Worm (Caenorhabditis elegans) whole organism, L4 larva: ENCODE measurements around the gene npr-29.

ENCODE experiments used
- Y105C5A.15 ChIP-seq: fragments of 200-800 bp; sonication (Bioruptor generic); IDR thresholded peaks from 2 replicates; pipeline ENCODE4 v1.3.6; 2022; ENCODE audit warnings: missing genetic modification characterization, missing compliant biosample characterization
- Y5F2A.4 ChIP-seq: fragments of 200-800 bp; sonication (Bioruptor generic); optimal IDR thresholded peaks from 2 replicates; lab custom pipeline; 2018; ENCODE audit warnings: mild to moderate bottlenecking, missing genetic modification characterization, missing compliant biosample characterization
- Y75B8A.6 ChIP-seq: fragments of 200-800 bp; sonication (Bioruptor generic); IDR thresholded peaks from 2 replicates; pipeline ENCODE4 v1.3.6; 2022; ENCODE audit warnings: missing genetic modification reagents, missing genetic modification characterization, missing compliant biosample characterization
- aha-1 ChIP-seq: fragments of 150-350 bp; peaks from one replicate; lab custom pipeline; 2014; ENCODE audit warnings: missing biosample characterization, missing genetic modification characterization
- ama-1 ChIP-seq: fragments of 150-350 bp; optimal IDR thresholded peaks from 2 replicates; lab custom pipeline; 2014; ENCODE audit warnings: inconsistent platforms, mixed read lengths
- ctbp-1 ChIP-seq: fragments of 200-800 bp; sonication (Bioruptor generic); IDR thresholded peaks from 2 replicates; pipeline ENCODE4 v1.3.6; 2022; ENCODE audit warnings: missing genetic modification reagents, missing genetic modification characterization, missing compliant biosample characterization
- dpl-1 ChIP-seq: fragments of 150-350 bp; optimal IDR thresholded peaks from 2 replicates; lab custom pipeline; 2014; ENCODE audit warnings: missing biosample characterization, missing genetic modification reagents, missing genetic modification characterization
- hlh-30 ChIP-seq: sonication (generic microtip); optimal IDR thresholded peaks from 2 replicates; lab custom pipeline; 2017; ENCODE audit warnings: antibody characterized with exemption, mild to moderate bottlenecking, missing genetic modification characterization, missing compliant biosample characterization; ENCODE audit not compliant: insufficient read depth
- hmg-1.1 ChIP-seq: fragments of 200-800 bp; sonication (Bioruptor generic); IDR thresholded peaks from 2 replicates; pipeline ENCODE4 v1.3.6; 2022; ENCODE audit warnings: missing genetic modification reagents, missing genetic modification characterization, missing compliant biosample characterization
- nhr-28 ChIP-seq: fragments of 150-350 bp; optimal IDR thresholded peaks from 2 replicates; lab custom pipeline; 2014; ENCODE audit warnings: missing biosample characterization, missing genetic modification characterization
- sdz-12 ChIP-seq: fragments of 200-800 bp; sonication (Bioruptor generic); optimal IDR thresholded peaks from 2 replicates; lab custom pipeline; 2018; ENCODE audit warnings: mild to moderate bottlenecking, missing genetic modification characterization, missing compliant biosample characterization
- unc-130 ChIP-seq: sonication (generic microtip); optimal IDR thresholded peaks from 2 replicates; lab custom pipeline; 2016; ENCODE audit warnings: missing genetic modification reagents, missing genetic modification characterization, missing compliant biosample characterization
- unc-62 ChIP-seq, 3 experiments: fragments of 150-350 bp in 1 of 3; sonication (generic microtip); optimal IDR thresholded peaks in 2 of 3; peaks in 1 of 3; 1 replicate in 1 of 3; 2 replicates in 2 of 3; lab custom pipeline; 2014 to 2017; ENCODE audit warnings: missing biosample characterization in 3 of 3, missing genetic modification characterization in 3 of 3, missing genetic modification reagents in 3 of 3, missing genotype in 1 of 3
- zag-1 ChIP-seq: fragments of 150-350 bp; optimal IDR thresholded peaks from 2 replicates; lab custom pipeline; 2014; ENCODE audit warnings: missing biosample characterization, missing genetic modification characterization

Gene npr-29

ce11 chrIII:9176008-9176407, 39.3 kb downstream of the npr-29 start:
- 0 out of 2 replicates have a peak, but pooled peaks have one; percentile 14 for TF ChIP-seq hmg-1.1 (GFP tag; lab: Robert Waterston, UW)
- no peak for TF ChIP-seq ama-1 (lab: Kevin White, UChicago)
- no peak for TF ChIP-seq ctbp-1 (GFP tag; lab: Robert Waterston, UW)
- no peak for TF ChIP-seq Y5F2A.4 (GFP tag; lab: Kevin White, UChicago)
- TF ChIP-seq nhr-28, result peak; percentile 62

- TF ChIP-seq nhr-28 (peak; percentile 33), Y105C5A.15 (GFP tag; lab: Robert Waterston, UW) (no peak), aha-1 (tag; lab: Kevin White, UChicago) (peak; percentile 36), unc-130 (GFP tag; lab: Kevin White, UChicago) (no peak), Y75B8A.6 (GFP tag; lab: Robert Waterston, UW) (no peak), ama-1 (lab: Kevin White, UChicago) (no peak), dpl-1 (GFP tag; lab: Kevin White, UChicago) (no peak)
Observed at ce11 chrIII:9173239-9173638, 42.0 kb downstream of the npr-29 start.

- TF ChIP-seq Y75B8A.6 (GFP tag; lab: Robert Waterston, UW) (no peak), unc-62 (GFP tag; optimal IDR thresholded peaks at IDR 0.05 in 1 of 2; lab: Kevin White, UChicago) (peak in 1 of 2 experiments; percentile 27), unc-62 (tag; optimal IDR thresholded peaks at IDR 0.05; lab: Kevin White, UChicago) (no peak)
Observed at ce11 chrIII:9172702-9173101, 42.6 kb downstream of the npr-29 start, which contains the start of gene ina-1. Gene ina-1 (minus strand): TSS chrIII:9172802.

- TF ChIP-seq aha-1 (tag; lab: Kevin White, UChicago) (peak; percentile 58), hlh-30 (tag; lab: Kevin White, UChicago) (no peak), sdz-12 (GFP tag; lab: Kevin White, UChicago) (no peak)
Observed at ce11 chrIII:9162634-9163118, 52.6 kb downstream of the npr-29 start, which contains the start of gene dgk-3. Gene dgk-3 (plus strand): TSS chrIII:9163068.

- TF ChIP-seq zag-1 (tag; lab: Kevin White, UChicago), result no peak
- peak in 1 of 2 experiments; percentile 39 for TF ChIP-seq unc-62 (GFP tag; optimal IDR thresholded peaks at IDR 0.05 in 1 of 2; lab: Kevin White, UChicago)
- no peak for TF ChIP-seq unc-62 (tag; optimal IDR thresholded peaks at IDR 0.05; lab: Kevin White, UChicago)
Observed at ce11 chrIII:9161553-9161952, 53.7 kb downstream of the npr-29 start, which contains the start of gene ptr-9. Gene ptr-9 (minus strand): TSS chrIII:9161653.
